Fruit fly (Drosophila melanogaster): ENCODE results near the gene Osi14.

dm6 chr3R:6345814-6346213 is 46.9 kb downstream of the Osi14 start, which contains the start of the genes SmD2 and CG18048:
- TF ChIP-seq br (GFP tag; optimal IDR thresholded peaks at IDR 0.05) (no peak), usp (GFP tag; optimal IDR thresholded peaks at IDR 0.05) (no peak), psq (GFP tag; optimal IDR thresholded peaks at IDR 0.05) (no peak), fru (GFP tag; optimal IDR thresholded peaks at IDR 0.05) (no peak), Mio (GFP tag; optimal IDR thresholded peaks at IDR 0.05) (no peak), lola (GFP tag; optimal IDR thresholded peaks at IDR 0.05) (no peak), OdsH (GFP tag; optimal IDR thresholded peaks at IDR 0.05) (no peak), pan (optimal IDR thresholded peaks at IDR 0.05) (no peak), HLH106 (tag; optimal IDR thresholded peaks at IDR 0.05) (peak; percentile 7), tai (GFP tag; optimal IDR thresholded peaks at IDR 0.05) (no peak), Hr78 (GFP tag; optimal IDR thresholded peaks at IDR 0.05) (no peak), sage (GFP tag; optimal IDR thresholded peaks at IDR 0.05) (no peak), CG9705 (GFP tag; optimal IDR thresholded peaks at IDR 0.05) (no peak), Sp1 (GFP tag; optimal IDR thresholded peaks at IDR 0.05) (peak; percentile 4)

Data from whole organism, wandering third instar larva.